Worm (Caenorhabditis elegans) whole organism, L3 larva: ENCODE measurements around the gene tatn-1.

ENCODE experiments used
- R02D3.7 ChIP-seq: fragments of 150-350 bp; optimal IDR thresholded peaks from 2 replicates; lab custom pipeline; 2014; ENCODE audit warnings: missing biosample characterization, missing genetic modification characterization
- ZK546.5 ChIP-seq: sonication (generic microtip); optimal IDR thresholded peaks from 2 replicates; lab custom pipeline; 2017; ENCODE audit warnings: missing biosample characterization, missing genetic modification characterization
- aly-2 ChIP-seq: fragments of 150-350 bp; optimal IDR thresholded peaks from 2 replicates; lab custom pipeline; 2014; ENCODE audit warnings: missing biosample characterization, missing genetic modification characterization
- ama-1 ChIP-seq: fragments of 150-350 bp; optimal IDR thresholded peaks from 2 replicates; lab custom pipeline; 2018
- ceh-16 ChIP-seq: sonication (generic microtip); optimal IDR thresholded peaks from 2 replicates; lab custom pipeline; 2017; ENCODE audit warnings: missing biosample characterization, missing genetic modification characterization
- ceh-28 ChIP-seq: fragments of 150-350 bp; optimal IDR thresholded peaks from 2 replicates; lab custom pipeline; 2014; ENCODE audit warnings: missing biosample characterization, missing genetic modification reagents, missing genetic modification characterization
- ceh-82 ChIP-seq: fragments of 150-350 bp; optimal IDR thresholded peaks from 2 replicates; lab custom pipeline; 2014; ENCODE audit warnings: missing biosample characterization, missing genetic modification characterization
- ceh-9 ChIP-seq: sonication (generic microtip); optimal IDR thresholded peaks from 2 replicates; lab custom pipeline; 2018; ENCODE audit warnings: missing biosample characterization, missing genetic modification characterization
- daf-12 ChIP-seq: fragments of 150-350 bp; optimal IDR thresholded peaks from 2 replicates; lab custom pipeline; 2014; ENCODE audit warnings: missing biosample characterization, missing genetic modification reagents, missing genetic modification characterization
- egl-27 ChIP-seq: sonication (generic microtip); optimal IDR thresholded peaks from 4 replicates; lab custom pipeline; 2017; ENCODE audit warnings: missing biosample characterization, missing genetic modification reagents, missing genetic modification characterization
- egl-5 ChIP-seq: fragments of 150-350 bp; optimal IDR thresholded peaks from 2 replicates; lab custom pipeline; 2017; ENCODE audit warnings: missing biosample characterization, missing genetic modification reagents, missing genetic modification characterization, inconsistent platforms
- elt-1 ChIP-seq: fragments of 150-350 bp; optimal IDR thresholded peaks from 2 replicates; lab custom pipeline; 2014; ENCODE audit warnings: missing biosample characterization, missing genetic modification characterization
- elt-2 ChIP-seq: sonication (generic microtip); optimal IDR thresholded peaks from 2 replicates; lab custom pipeline; 2016; ENCODE audit warnings: missing genetic modification reagents, mild to moderate bottlenecking, missing genetic modification characterization, missing compliant biosample characterization
- elt-3 ChIP-seq, 3 experiments: fragments of 150-350 bp in 1 of 3; sonication (generic microtip) in 2 of 3; optimal IDR thresholded peaks; 2 replicates in 2 of 3; 4 replicates in 1 of 3; lab custom pipeline; 2014 to 2017; ENCODE audit warnings: missing biosample characterization in 3 of 3, missing genetic modification characterization in 3 of 3
- eor-1 ChIP-seq, 2 experiments: fragments of 150-350 bp; optimal IDR thresholded peaks; 2 replicates each; lab custom pipeline; 2014 to 2018; ENCODE audit warnings: missing biosample characterization in 2 of 2, missing genetic modification characterization in 2 of 2
- fkh-10 ChIP-seq: sonication (generic microtip); optimal IDR thresholded peaks from 2 replicates; lab custom pipeline; 2017; ENCODE audit warnings: missing biosample characterization, missing genetic modification reagents, missing genetic modification characterization
- fkh-2 ChIP-seq: fragments of 150-350 bp; optimal IDR thresholded peaks from 2 replicates; lab custom pipeline; 2014; ENCODE audit warnings: missing biosample characterization, missing genetic modification reagents, missing genetic modification characterization
- fos-1 ChIP-seq: fragments of 150-350 bp; optimal IDR thresholded peaks from 2 replicates; lab custom pipeline; 2014; ENCODE audit warnings: missing biosample characterization, missing genetic modification characterization
- hmg-11 ChIP-seq: sonication (generic microtip); optimal IDR thresholded peaks from 2 replicates; lab custom pipeline; 2016; ENCODE audit warnings: missing genetic modification characterization, missing compliant biosample characterization
- jun-1 ChIP-seq: fragments of 150-350 bp; optimal IDR thresholded peaks from 2 replicates; lab custom pipeline; 2014; ENCODE audit warnings: missing biosample characterization, missing genetic modification reagents, missing genetic modification characterization
- lin-15B ChIP-seq: fragments of 150-350 bp; optimal IDR thresholded peaks from 2 replicates; lab custom pipeline; 2014; ENCODE audit warnings: missing biosample characterization, missing genetic modification characterization
- lin-39 ChIP-seq: fragments of 150-350 bp; optimal IDR thresholded peaks from 2 replicates; lab custom pipeline; 2018; ENCODE audit warnings: missing biosample characterization, missing genetic modification reagents, missing genetic modification characterization
- lsy-12 ChIP-seq: sonication (generic microtip); optimal IDR thresholded peaks from 2 replicates; lab custom pipeline; 2016; ENCODE audit warnings: mild to moderate bottlenecking, missing genetic modification characterization, missing compliant biosample characterization
- mdl-1 ChIP-seq: fragments of 150-350 bp; optimal IDR thresholded peaks from 2 replicates; lab custom pipeline; 2014; ENCODE audit warnings: missing biosample characterization, missing genetic modification characterization
- mml-1 ChIP-seq: fragments of 150-350 bp; sonication (generic microtip); optimal IDR thresholded peaks from 3 replicates; lab custom pipeline; 2014; ENCODE audit warnings: missing biosample characterization, missing genetic modification characterization
- nfya-1 ChIP-seq: sonication (generic microtip); optimal IDR thresholded peaks from 2 replicates; lab custom pipeline; 2017; ENCODE audit warnings: missing genetic modification characterization, mild to moderate bottlenecking, missing compliant biosample characterization, antibody characterized with exemption, moderate library complexity; ENCODE audit not compliant: insufficient read depth
- nhr-11 ChIP-seq: fragments of 150-350 bp; optimal IDR thresholded peaks from 2 replicates; lab custom pipeline; 2014; ENCODE audit warnings: missing biosample characterization, missing genetic modification characterization
- nhr-12 ChIP-seq: fragments of 150-350 bp; optimal IDR thresholded peaks from 2 replicates; lab custom pipeline; 2014; ENCODE audit warnings: missing biosample characterization, missing genetic modification characterization
- nhr-23 ChIP-seq: fragments of 150-350 bp; optimal IDR thresholded peaks from 2 replicates; lab custom pipeline; 2014; ENCODE audit warnings: missing biosample characterization, missing genetic modification reagents, missing genetic modification characterization
- nhr-237 ChIP-seq: fragments of 150-350 bp; optimal IDR thresholded peaks from 2 replicates; lab custom pipeline; 2014; ENCODE audit warnings: missing biosample characterization, missing genetic modification characterization
- nhr-25 ChIP-seq: sonication (generic microtip); optimal IDR thresholded peaks from 2 replicates; lab custom pipeline; 2017; ENCODE audit warnings: missing biosample characterization, missing genetic modification characterization
- nhr-28 ChIP-seq: fragments of 150-350 bp; optimal IDR thresholded peaks from 2 replicates; lab custom pipeline; 2014; ENCODE audit warnings: missing biosample characterization, missing genetic modification characterization
- nhr-43 ChIP-seq: sonication (generic microtip); optimal IDR thresholded peaks from 2 replicates; lab custom pipeline; 2016; ENCODE audit warnings: mild to moderate bottlenecking, missing genetic modification characterization, missing compliant biosample characterization; ENCODE audit not compliant: poor library complexity, severe bottlenecking
- nhr-67 ChIP-seq: fragments of 150-350 bp; optimal IDR thresholded peaks from 2 replicates; lab custom pipeline; 2014; ENCODE audit warnings: missing biosample characterization, missing genetic modification characterization
- nhr-76 ChIP-seq: fragments of 150-350 bp; sonication (generic microtip); optimal IDR thresholded peaks from 5 replicates; lab custom pipeline; 2014; ENCODE audit warnings: missing biosample characterization, missing genetic modification characterization
- nhr-77 ChIP-seq: fragments of 150-350 bp; optimal IDR thresholded peaks from 2 replicates; lab custom pipeline; 2014; ENCODE audit warnings: missing biosample characterization, missing genetic modification characterization
- pha-4 ChIP-seq: fragments of 150-350 bp; optimal IDR thresholded peaks from 2 replicates; lab custom pipeline; 2014; ENCODE audit warnings: missing biosample characterization, missing genetic modification reagents, missing genetic modification characterization
- pqm-1 ChIP-seq: fragments of 150-350 bp; optimal IDR thresholded peaks from 2 replicates; lab custom pipeline; 2017; ENCODE audit warnings: missing biosample characterization, missing genetic modification characterization, inconsistent platforms
- sea-2 ChIP-seq: fragments of 150-350 bp; sonication (generic microtip); optimal IDR thresholded peaks from 4 replicates; lab custom pipeline; 2014; ENCODE audit warnings: missing biosample characterization, missing genetic modification reagents, missing genetic modification characterization
- skn-1 ChIP-seq: fragments of 150-350 bp; optimal IDR thresholded peaks from 2 replicates; lab custom pipeline; 2014; ENCODE audit warnings: missing biosample characterization, missing genetic modification characterization
- snpc-4 ChIP-seq: fragments of 150-350 bp; optimal IDR thresholded peaks from 2 replicates; lab custom pipeline; 2014; ENCODE audit warnings: missing biosample characterization, missing genetic modification characterization
- tbx-2 ChIP-seq: sonication (generic microtip); optimal IDR thresholded peaks from 2 replicates; lab custom pipeline; 2016; ENCODE audit warnings: mild to moderate bottlenecking, missing genetic modification characterization, missing compliant biosample characterization
- unc-39 ChIP-seq: sonication (generic microtip); optimal IDR thresholded peaks from 4 replicates; lab custom pipeline; 2017; ENCODE audit warnings: missing biosample characterization, missing genetic modification characterization
- unc-62 ChIP-seq: fragments of 150-350 bp; sonication (generic microtip); optimal IDR thresholded peaks from 4 replicates; lab custom pipeline; 2014; ENCODE audit warnings: missing biosample characterization, missing genetic modification reagents, missing genetic modification characterization
- zag-1 ChIP-seq: fragments of 150-350 bp; optimal IDR thresholded peaks from 2 replicates; lab custom pipeline; 2014; ENCODE audit warnings: missing biosample characterization, missing genetic modification characterization
- ztf-11 ChIP-seq: fragments of 150-350 bp; optimal IDR thresholded peaks from 2 replicates; lab custom pipeline; 2014; ENCODE audit warnings: missing biosample characterization, missing genetic modification characterization
- ztf-4 ChIP-seq: fragments of 150-350 bp; optimal IDR thresholded peaks from 2 replicates; lab custom pipeline; 2014; ENCODE audit warnings: missing biosample characterization, missing genetic modification characterization

tatn-1 gene

ce11 chrX:14786821-14787556 is 3.8 kb upstream of the tatn-1 start:
- TF ChIP-seq lsy-12 (tag; lab: Kevin White, UChicago) = no peak
- TF ChIP-seq tbx-2 = no peak
- TF ChIP-seq ZK546.5 = no peak
- no peak for TF ChIP-seq unc-62
- no peak for TF ChIP-seq elt-1 (tag; lab: Kevin White, UChicago)
- no peak for TF ChIP-seq mml-1 (tag; lab: Kevin White, UChicago)
- TF ChIP-seq elt-3 (tag; optimal IDR thresholded peaks at IDR 0.05; lab: Kevin White, UChicago) = no peak
- no peak for TF ChIP-seq nhr-67 (tag; lab: Kevin White, UChicago)
- no peak for TF ChIP-seq unc-39
- TF ChIP-seq eor-1 (tag; optimal IDR thresholded peaks at IDR 0.05; lab: Kevin White, UChicago) = no peak
- TF ChIP-seq nhr-76 (tag; lab: Kevin White, UChicago) = no peak
- TF ChIP-seq snpc-4 (tag; lab: Kevin White, UChicago) = no peak
- TF ChIP-seq nhr-28 (tag; lab: Kevin White, UChicago) = no peak
- TF ChIP-seq fos-1 (tag; lab: Kevin White, UChicago) = no peak
- TF ChIP-seq ztf-11 (tag; lab: Kevin White, UChicago) = no peak
- TF ChIP-seq egl-5 (tag; lab: Kevin White, UChicago) = no peak
- TF ChIP-seq nhr-237 (tag; lab: Kevin White, UChicago) = no peak
- no peak for TF ChIP-seq lin-39
- TF ChIP-seq skn-1 (tag; lab: Kevin White, UChicago) = no peak
- no peak for TF ChIP-seq R02D3.7
- no peak for TF ChIP-seq daf-12 (tag; lab: Kevin White, UChicago)
- no peak for TF ChIP-seq sea-2 (GFP tag; lab: Kevin White, UChicago)
- TF ChIP-seq ceh-82 = no peak
- no peak for TF ChIP-seq ztf-4 (tag; lab: Kevin White, UChicago)
- no peak for TF ChIP-seq fkh-10 (GFP tag; lab: Kevin White, UChicago)
- TF ChIP-seq nhr-77 = no peak
- TF ChIP-seq lin-15B = no peak
- no peak for TF ChIP-seq ceh-28
- TF ChIP-seq ceh-9 (tag; lab: Kevin White, UChicago) = no peak
- TF ChIP-seq nhr-25 = peak; percentile 66
- TF ChIP-seq nhr-23 = peak; percentile 23
- peak; percentile 59 for TF ChIP-seq nhr-43
- TF ChIP-seq nhr-12 (tag; lab: Kevin White, UChicago) = no peak
- TF ChIP-seq ceh-16 (tag; lab: Kevin White, UChicago) = no peak
- TF ChIP-seq elt-2 (tag; lab: Kevin White, UChicago) = peak; percentile 58
- TF ChIP-seq zag-1 = no peak
- peak; percentile 49 for TF ChIP-seq mdl-1 (tag; lab: Kevin White, UChicago)
- TF ChIP-seq egl-27 (tag; lab: Kevin White, UChicago) = no peak
- no peak for TF ChIP-seq nhr-11
- TF ChIP-seq jun-1 (tag; lab: Kevin White, UChicago) = peak; percentile 9
- TF ChIP-seq hmg-11 (tag; lab: Kevin White, UChicago) = no peak
- TF ChIP-seq pha-4 (tag; lab: Kevin White, UChicago) = no peak
- TF ChIP-seq aly-2 (tag; lab: Kevin White, UChicago) = no peak
- TF ChIP-seq nfya-1 = peak; percentile 15
- no peak for TF ChIP-seq fkh-2 (tag; lab: Kevin White, UChicago)
- TF ChIP-seq pqm-1 = no peak
- no peak for TF ChIP-seq ama-1

ce11 chrX:14787557-14787932 is 3.3 kb upstream of the tatn-1 start:
- TF ChIP-seq nhr-25 (peak; percentile 41), elt-2 (tag; lab: Kevin White, UChicago) (peak; percentile 72), pqm-1 (peak; percentile 36), mdl-1 (tag; lab: Kevin White, UChicago) (no peak)
